Worm (Caenorhabditis elegans) whole organism, young adult: Measurements from ENCODE around the gene ptr-13.

Source experiments
- F55B11.4 ChIP-seq: sonication (generic microtip); optimal IDR thresholded peaks from 2 replicates; lab custom pipeline; 2016; ENCODE audit warnings: missing compliant biosample characterization, missing genetic modification characterization, borderline replicate concordance; ENCODE audit not compliant: insufficient read depth
- Y95B8A.8 ChIP-seq: fragments of 200-800 bp; sonication (Bioruptor generic); IDR thresholded peaks from 2 replicates; pipeline ENCODE4 v1.3.6; 2022; ENCODE audit warnings: missing genetic modification reagents, missing genetic modification characterization, missing compliant biosample characterization
- dpff-1 ChIP-seq: sonication (generic microtip); optimal IDR thresholded peaks from 2 replicates; lab custom pipeline; 2017; ENCODE audit warnings: mild to moderate bottlenecking, missing genetic modification characterization, missing compliant biosample characterization
- fkh-3 ChIP-seq: sonication (generic microtip); optimal IDR thresholded peaks from 2 replicates; lab custom pipeline; 2016; ENCODE audit warnings: mild to moderate bottlenecking, missing genetic modification characterization, missing compliant biosample characterization
- lin-26 ChIP-seq: fragments of 200-800 bp; sonication (Bioruptor generic); IDR thresholded peaks from 2 replicates; pipeline ENCODE4 v1.3.6; 2022; ENCODE audit warnings: missing genetic modification reagents, missing genetic modification characterization, missing compliant biosample characterization
- snpc-4 ChIP-seq, 5 experiments: fragments of 150-350 bp in 1 of 5; sonication (generic microtip) in 4 of 5; optimal IDR thresholded peaks; 2 replicates each; lab custom pipeline; 2014 to 2018; ENCODE audit warnings: missing genetic modification characterization in 5 of 5, missing biosample characterization in 3 of 5, antibody characterized with exemption in 2 of 5, mild to moderate bottlenecking in 2 of 5, missing compliant biosample characterization in 2 of 5, missing genotype in 2 of 5, moderate library complexity in 2 of 5, missing genetic modification reagents in 1 of 5
- ztf-18 ChIP-seq: sonication (generic microtip); optimal IDR thresholded peaks from 2 replicates; lab custom pipeline; 2016; ENCODE audit warnings: missing genotype, mild to moderate bottlenecking, missing genetic modification characterization, missing compliant biosample characterization

DNA sequence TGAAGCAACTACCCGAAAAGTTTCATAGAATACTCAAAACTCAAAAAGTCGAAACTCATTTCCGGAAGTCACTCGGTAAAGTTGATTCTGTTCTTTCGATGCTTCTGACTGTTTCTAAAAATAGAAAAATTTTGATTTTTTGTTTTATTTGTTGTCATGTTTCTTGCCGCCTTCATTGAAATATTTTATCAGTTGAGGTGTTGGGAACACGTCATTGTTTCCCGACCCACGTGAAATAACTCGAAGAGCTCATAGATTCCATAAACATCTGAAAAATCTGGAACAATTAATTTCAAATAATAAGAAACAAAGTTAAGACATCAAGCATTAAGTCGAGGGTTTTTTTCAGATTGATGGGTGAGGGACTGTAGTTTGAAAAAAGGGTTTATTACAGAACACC lies 7.3 kb downstream of the ptr-13 start:
- no peak for TF ChIP-seq Y95B8A.8 (GFP tag; lab: Robert Waterston, UW)
- no peak for TF ChIP-seq F55B11.4 (tag; lab: Kevin White, UChicago)
- TF ChIP-seq ztf-18 (tag; lab: Kevin White, UChicago) = no peak
- TF ChIP-seq snpc-4 (GFP tag; optimal IDR thresholded peaks at IDR 0.05; lab: Kevin White, UChicago) = no peak
- TF ChIP-seq snpc-4 (tag; optimal IDR thresholded peaks at IDR 0.05; lab: Kevin White, UChicago) = no peak
- no peak for TF ChIP-seq dpff-1 (tag; lab: Kevin White, UChicago)
- no peak for TF ChIP-seq lin-26 (GFP tag; lab: Robert Waterston, UW)
- TF ChIP-seq fkh-3 (tag; lab: Kevin White, UChicago) = no peak
